Worm (Caenorhabditis elegans): Measurements from ENCODE around the gene W08F4.3.
"Not testable (repeated sequence)": the region's sequence is repeated elsewhere in the genome, so short reads cannot be mapped to it uniquely, and the experiment has no call there.

Gene W08F4.3

DNA sequence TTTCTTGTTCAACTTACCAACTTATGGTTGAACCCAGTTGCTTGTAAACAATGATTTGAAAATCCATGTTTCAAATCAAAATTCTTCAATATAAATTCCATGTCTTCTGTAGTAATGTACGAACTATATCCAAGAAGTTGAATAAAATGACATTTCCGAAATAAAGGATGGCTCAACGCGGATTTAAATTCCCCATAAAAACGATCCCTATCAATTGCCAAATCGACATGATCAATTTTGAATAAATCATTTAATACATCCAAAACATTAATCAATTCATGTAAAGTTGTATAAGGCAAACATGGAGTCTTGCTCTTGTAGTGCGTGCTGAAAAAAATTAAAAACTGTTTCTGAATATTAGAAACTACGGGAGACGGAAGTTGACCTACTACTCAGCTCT, 10.7 kb downstream of the W08F4.3 start, which contains the start of gene W08F4.10:
Gene W08F4.10, minus strand, starts transcription at position 101 of the 400 bp plus-strand sequence.
- TF ChIP-seq ceh-28 (tag; optimal IDR thresholded peaks at IDR 0.05) (no peak), nhr-237 (tag; optimal IDR thresholded peaks at IDR 0.05) (no peak), aly-2 (tag; optimal IDR thresholded peaks at IDR 0.05) (no peak), fkh-2 (tag; optimal IDR thresholded peaks at IDR 0.05) (no peak), zag-1 (tag; optimal IDR thresholded peaks at IDR 0.05) (no peak), nhr-25 (tag; optimal IDR thresholded peaks at IDR 0.05) (no peak), nhr-28 (tag; optimal IDR thresholded peaks at IDR 0.05) (no peak), lin-39 (tag; optimal IDR thresholded peaks at IDR 0.05) (no peak), tbx-2 (tag; optimal IDR thresholded peaks at IDR 0.05) (no peak), nhr-77 (tag; optimal IDR thresholded peaks at IDR 0.05) (no peak), mml-1 (tag; optimal IDR thresholded peaks at IDR 0.05) (no peak), ztf-4 (tag; optimal IDR thresholded peaks at IDR 0.05) (no peak), unc-62 (GFP tag; optimal IDR thresholded peaks at IDR 0.05) (no peak), ztf-11 (tag; optimal IDR thresholded peaks at IDR 0.05) (no peak), nhr-23 (tag; optimal IDR thresholded peaks at IDR 0.05) (no peak), skn-1 (tag; optimal IDR thresholded peaks at IDR 0.05) (no peak)

ce11 chrII:593221-593620, 12.8 kb downstream of the W08F4.3 start, which contains the start of gene W08F4.1:
Gene W08F4.1 (plus strand): TSS chrII:593521.
- TF ChIP-seq R02D3.7 (tag; optimal IDR thresholded peaks at IDR 0.05); fos-1 (tag; optimal IDR thresholded peaks at IDR 0.05); fkh-10 (GFP tag; optimal IDR thresholded peaks at IDR 0.05): not testable (repeated sequence)

DNA sequence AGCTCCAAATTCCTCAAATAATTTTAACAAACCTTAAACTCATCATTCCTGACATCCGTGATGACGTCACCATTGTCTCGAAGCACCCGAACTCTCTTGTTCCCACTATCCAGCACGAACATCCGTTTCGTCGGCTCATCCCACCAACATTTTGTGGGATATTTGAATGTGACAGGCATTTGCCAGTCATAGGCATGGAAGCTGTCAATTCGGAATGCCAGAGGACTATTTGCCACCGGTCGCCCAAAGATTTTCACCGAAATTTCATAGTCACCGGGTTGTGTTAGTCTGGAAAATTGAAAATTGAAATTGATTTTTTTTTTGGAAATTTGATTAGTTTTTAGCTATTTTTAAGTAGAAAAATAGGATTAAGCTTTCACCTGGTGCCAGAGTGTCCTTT, 16.3 kb downstream of the W08F4.3 start:
- TF ChIP-seq hmg-11 (tag; optimal IDR thresholded peaks at IDR 0.05) (no peak), lin-39 (tag; optimal IDR thresholded peaks at IDR 0.05) (no peak), nhr-25 (tag; optimal IDR thresholded peaks at IDR 0.05) (no peak), fkh-10 (GFP tag; optimal IDR thresholded peaks at IDR 0.05) (no peak), snpc-4 (tag; optimal IDR thresholded peaks at IDR 0.05) (no peak), pqm-1 (tag; optimal IDR thresholded peaks at IDR 0.05) (no peak), eor-1 (tag; optimal IDR thresholded peaks at IDR 0.05) (no peak), pha-4 (tag; optimal IDR thresholded peaks at IDR 0.05) (no peak), lin-15B (tag; optimal IDR thresholded peaks at IDR 0.05) (no peak), mdl-1 (tag; optimal IDR thresholded peaks at IDR 0.05) (no peak), nhr-28 (tag; optimal IDR thresholded peaks at IDR 0.05) (no peak), jun-1 (tag; optimal IDR thresholded peaks at IDR 0.05) (no peak), fkh-2 (tag; optimal IDR thresholded peaks at IDR 0.05) (no peak), R02D3.7 (tag; optimal IDR thresholded peaks at IDR 0.05) (no peak), elt-3 (tag; optimal IDR thresholded peaks at IDR 0.05) (no peak), ceh-9 (tag; optimal IDR thresholded peaks at IDR 0.05) (no peak), nhr-11 (tag; optimal IDR thresholded peaks at IDR 0.05) (no peak), ZK546.5 (tag; optimal IDR thresholded peaks at IDR 0.05) (no peak), lsy-12 (tag; optimal IDR thresholded peaks at IDR 0.05) (no peak)

ce11 chrII:601305-601704, 20.9 kb downstream of the W08F4.3 start:
- peak; percentile 28 for TF ChIP-seq egl-5 (tag; optimal IDR thresholded peaks at IDR 0.05)
- TF ChIP-seq ztf-4 (tag; optimal IDR thresholded peaks at IDR 0.05): no peak
- TF ChIP-seq jun-1 (tag; optimal IDR thresholded peaks at IDR 0.05): no peak
- TF ChIP-seq ZK546.5 (tag; optimal IDR thresholded peaks at IDR 0.05): no peak
- TF ChIP-seq nhr-25 (tag; optimal IDR thresholded peaks at IDR 0.05): no peak
- no peak for TF ChIP-seq nhr-23 (tag; optimal IDR thresholded peaks at IDR 0.05)
- no peak for TF ChIP-seq eor-1 (tag; optimal IDR thresholded peaks at IDR 0.05)
- no peak for TF ChIP-seq zag-1 (tag; optimal IDR thresholded peaks at IDR 0.05)
- peak; percentile 23 for TF ChIP-seq elt-2 (tag; optimal IDR thresholded peaks at IDR 0.05)
- no peak for TF ChIP-seq nhr-28 (tag; optimal IDR thresholded peaks at IDR 0.05)
- no peak for TF ChIP-seq egl-27 (tag; optimal IDR thresholded peaks at IDR 0.05)
- no peak for TF ChIP-seq nhr-237 (tag; optimal IDR thresholded peaks at IDR 0.05)
- TF ChIP-seq mdl-1 (tag; optimal IDR thresholded peaks at IDR 0.05): peak; percentile 15
- TF ChIP-seq hmg-11 (tag; optimal IDR thresholded peaks at IDR 0.05): peak; percentile 58
- no peak for TF ChIP-seq ceh-9 (tag; optimal IDR thresholded peaks at IDR 0.05)
- peak; percentile 63 for TF ChIP-seq lin-39 (tag; optimal IDR thresholded peaks at IDR 0.05)
- no peak for TF ChIP-seq ceh-28 (tag; optimal IDR thresholded peaks at IDR 0.05)
- TF ChIP-seq fkh-10 (GFP tag; optimal IDR thresholded peaks at IDR 0.05): no peak
- TF ChIP-seq ama-1 (optimal IDR thresholded peaks at IDR 0.05): no peak
- TF ChIP-seq nhr-11 (tag; optimal IDR thresholded peaks at IDR 0.05): no peak
- TF ChIP-seq nhr-43 (tag; optimal IDR thresholded peaks at IDR 0.05; ENCODE audit: poor library complexity, severe bottlenecking): no peak
- peak; percentile 63 for TF ChIP-seq nfya-1 (tag; optimal IDR thresholded peaks at IDR 0.05; ENCODE audit: insufficient read depth)
- TF ChIP-seq pqm-1 (tag; optimal IDR thresholded peaks at IDR 0.05): peak; percentile 28
- no peak for TF ChIP-seq nhr-12 (tag; optimal IDR thresholded peaks at IDR 0.05)
- no peak for TF ChIP-seq unc-62 (GFP tag; optimal IDR thresholded peaks at IDR 0.05)
- TF ChIP-seq R02D3.7 (tag; optimal IDR thresholded peaks at IDR 0.05): no peak
- TF ChIP-seq ceh-82 (tag; optimal IDR thresholded peaks at IDR 0.05): no peak
- peak; percentile 29 for TF ChIP-seq skn-1 (tag; optimal IDR thresholded peaks at IDR 0.05)
- peak; percentile 92 for TF ChIP-seq pha-4 (tag; optimal IDR thresholded peaks at IDR 0.05)
- TF ChIP-seq elt-3 (tag; optimal IDR thresholded peaks at IDR 0.05): no peak

All from whole organism, L3 larva.